Fruit fly (Drosophila melanogaster) whole organism, prepupa: Measurements from ENCODE around the gene CG14563.
A peak's percentile ranks its signal among the peaks of the same experiment; 100 is the strongest.

ENCODE experiments used
- Blimp-1 ChIP-seq: fragments of 200-800 bp; sonication (Bioruptor generic); optimal IDR thresholded peaks from 3 replicates; lab custom pipeline; 2017; ENCODE audit warnings: missing biosample characterization, missing genetic modification characterization, mild to moderate bottlenecking, moderate library complexity, missing genetic modification reagents
- CG10631 ChIP-seq: fragments of 200-800 bp; sonication (Bioruptor generic); optimal IDR thresholded peaks from 2 replicates; lab custom pipeline; 2016; ENCODE audit warnings: missing biosample characterization, missing genetic modification characterization
- CG10669 ChIP-seq: fragments of 200-800 bp; sonication (Bioruptor generic); optimal IDR thresholded peaks from 3 replicates; lab custom pipeline; 2018; ENCODE audit warnings: missing biosample characterization, mild to moderate bottlenecking, missing genetic modification characterization, moderate library complexity
- CG11294 ChIP-seq: fragments of 200-800 bp; sonication (Bioruptor generic); IDR thresholded peaks from 2 replicates; pipeline ENCODE4 v1.3.6; 2022; ENCODE audit warnings: missing biosample characterization, missing genetic modification characterization
- CG11762 ChIP-seq: fragments of 200-800 bp; sonication (Bioruptor generic); optimal IDR thresholded peaks from 3 replicates; lab custom pipeline; 2016; ENCODE audit warnings: missing biosample characterization, missing genetic modification characterization; ENCODE audit not compliant: insufficient read depth
- CG11902 ChIP-seq: fragments of 200-800 bp; sonication (Bioruptor generic); optimal IDR thresholded peaks from 3 replicates; lab custom pipeline; 2016; ENCODE audit warnings: missing biosample characterization, missing genetic modification characterization
- CG15336 ChIP-seq: fragments of 200-800 bp; sonication (Bioruptor generic); IDR thresholded peaks from 2 replicates; pipeline ENCODE4 v1.3.6; 2022; ENCODE audit warnings: missing biosample characterization, missing genetic modification characterization
- CG16779 ChIP-seq: fragments of 200-800 bp; sonication (Bioruptor generic); optimal IDR thresholded peaks from 3 replicates; lab custom pipeline; 2017; ENCODE audit warnings: missing biosample characterization, mild to moderate bottlenecking, missing genetic modification characterization
- CG32006 ChIP-seq: fragments of 200-800 bp; sonication (Bioruptor generic); optimal IDR thresholded peaks from 3 replicates; lab custom pipeline; 2017; ENCODE audit warnings: missing biosample characterization, mild to moderate bottlenecking, missing genetic modification characterization
- CG3919 ChIP-seq: fragments of 200-800 bp; sonication (Bioruptor generic); optimal IDR thresholded peaks from 3 replicates; lab custom pipeline; 2016; ENCODE audit warnings: missing biosample characterization, missing genetic modification characterization
- CG4318 ChIP-seq: fragments of 200-800 bp; sonication (Bioruptor generic); optimal IDR thresholded peaks from 3 replicates; lab custom pipeline; 2017; ENCODE audit warnings: missing biosample characterization, mild to moderate bottlenecking, missing genetic modification characterization
- CG6163 ChIP-seq: fragments of 200-800 bp; sonication (Bioruptor generic); IDR thresholded peaks from 3 replicates; pipeline ENCODE4 v1.3.6; 2022; ENCODE audit warnings: missing biosample characterization, missing genetic modification characterization
- CG6792 ChIP-seq: fragments of 200-800 bp; sonication (Bioruptor generic); optimal IDR thresholded peaks from 3 replicates; lab custom pipeline; 2016; ENCODE audit warnings: missing biosample characterization, missing genetic modification characterization
- CG6854 ChIP-seq: fragments of 200-800 bp; sonication (Bioruptor generic); optimal IDR thresholded peaks from 2 replicates; lab custom pipeline; 2017; ENCODE audit warnings: missing biosample characterization, mild to moderate bottlenecking, missing genetic modification characterization
- CG8119 ChIP-seq: fragments of 200-800 bp; sonication (Bioruptor generic); IDR thresholded peaks from 3 replicates; pipeline ENCODE4 v1.3.6; 2022; ENCODE audit warnings: missing biosample characterization, missing genetic modification characterization
- CG8319 ChIP-seq: fragments of 200-800 bp; sonication (Bioruptor generic); optimal IDR thresholded peaks from 3 replicates; lab custom pipeline; 2016; ENCODE audit warnings: missing biosample characterization, missing genetic modification characterization
- CG9139 ChIP-seq: fragments of 200-800 bp; sonication (Bioruptor generic); optimal IDR thresholded peaks from 3 replicates; lab custom pipeline; 2017; ENCODE audit warnings: missing biosample characterization, mild to moderate bottlenecking, missing genetic modification characterization
- Eip78C ChIP-seq: fragments of 200-800 bp; sonication (Bioruptor generic); peaks from one replicate; lab custom pipeline; 2016; ENCODE audit warnings: missing biosample characterization, missing genetic modification characterization
- Ets96B ChIP-seq: fragments of 200-800 bp; optimal IDR thresholded peaks from 2 replicates; lab custom pipeline; 2019; ENCODE audit warnings: missing biosample characterization, mild to moderate bottlenecking, missing genetic modification characterization, moderate library complexity
- Hr4 ChIP-seq: fragments of 200-800 bp; sonication (Bioruptor generic); optimal IDR thresholded peaks from 3 replicates; lab custom pipeline; 2016; ENCODE audit warnings: missing biosample characterization, missing genetic modification characterization
- OdsH ChIP-seq: fragments of 200-800 bp; sonication (Bioruptor generic); optimal IDR thresholded peaks from 3 replicates; lab custom pipeline; 2016; ENCODE audit warnings: missing biosample characterization, missing genetic modification characterization
- Smox ChIP-seq: fragments of 200-800 bp; sonication (Bioruptor generic); optimal IDR thresholded peaks from 3 replicates; lab custom pipeline; 2016; ENCODE audit warnings: missing biosample characterization, missing genetic modification characterization
- Sox102F ChIP-seq: fragments of 200-800 bp; sonication (Bioruptor generic); optimal IDR thresholded peaks from 2 replicates; lab custom pipeline; 2016; ENCODE audit warnings: missing biosample characterization, mild to moderate bottlenecking, missing genetic modification characterization
- Sox14 ChIP-seq: fragments of 200-800 bp; sonication (Bioruptor generic); optimal IDR thresholded peaks from 3 replicates; lab custom pipeline; 2016; ENCODE audit warnings: missing biosample characterization, missing genetic modification characterization
- Sox15 ChIP-seq: fragments of 200-800 bp; sonication (Bioruptor generic); optimal IDR thresholded peaks from 3 replicates; lab custom pipeline; 2016; ENCODE audit warnings: missing biosample characterization, missing genetic modification characterization
- achi ChIP-seq: fragments of 200-800 bp; sonication (Bioruptor generic); optimal IDR thresholded peaks from 3 replicates; lab custom pipeline; 2016; ENCODE audit warnings: missing biosample characterization, missing genetic modification characterization
- acj6 ChIP-seq: fragments of 200-800 bp; sonication (Bioruptor generic); optimal IDR thresholded peaks from 3 replicates; lab custom pipeline; 2016; ENCODE audit warnings: missing biosample characterization, missing genetic modification characterization
- cyc ChIP-seq: fragments of 200-800 bp; sonication (Bioruptor generic); optimal IDR thresholded peaks from 3 replicates; lab custom pipeline; 2016; ENCODE audit warnings: missing biosample characterization, missing genetic modification characterization
- dac ChIP-seq: fragments of 200-800 bp; sonication (Bioruptor generic); optimal IDR thresholded peaks from 2 replicates; lab custom pipeline; 2017; ENCODE audit warnings: missing biosample characterization, mild to moderate bottlenecking, missing genetic modification characterization
- dsx ChIP-seq: fragments of 200-800 bp; optimal IDR thresholded peaks from 3 replicates; lab custom pipeline; 2019; ENCODE audit warnings: missing biosample characterization, mild to moderate bottlenecking, missing genetic modification characterization, moderate library complexity; ENCODE audit not compliant: poor library complexity, severe bottlenecking
- eg ChIP-seq: fragments of 200-800 bp; sonication (Bioruptor generic); IDR thresholded peaks from 3 replicates; pipeline ENCODE4 v1.3.6; 2022; ENCODE audit warnings: missing biosample characterization, missing genetic modification characterization
- fd85E ChIP-seq: fragments of 200-800 bp; sonication (Bioruptor generic); optimal IDR thresholded peaks from 3 replicates; lab custom pipeline; 2016; ENCODE audit warnings: missing biosample characterization, missing genetic modification characterization
- fkh ChIP-seq: fragments of 200-800 bp; sonication (Bioruptor generic); optimal IDR thresholded peaks from 3 replicates; lab custom pipeline; 2017; ENCODE audit warnings: missing biosample characterization, mild to moderate bottlenecking, missing genetic modification characterization, moderate library complexity
- net ChIP-seq: fragments of 200-800 bp; sonication (Bioruptor generic); optimal IDR thresholded peaks from 3 replicates; lab custom pipeline; 2016; ENCODE audit warnings: missing biosample characterization, missing genetic modification characterization
- salr ChIP-seq, 2 experiments: fragments of 200-800 bp; sonication (Bioruptor generic); optimal IDR thresholded peaks; 3 replicates each; lab custom pipeline; 2016 to 2018; ENCODE audit warnings: missing biosample characterization in 2 of 2, missing genetic modification characterization in 2 of 2, mild to moderate bottlenecking in 1 of 2
- ss ChIP-seq, 2 experiments: fragments of 200-800 bp; sonication (Bioruptor generic); optimal IDR thresholded peaks; 2 replicates in 1 of 2; 3 replicates in 1 of 2; lab custom pipeline; 2017 to 2018; ENCODE audit warnings: mild to moderate bottlenecking in 2 of 2, missing biosample characterization in 2 of 2, missing genetic modification characterization in 2 of 2, moderate library complexity in 1 of 2
- svp ChIP-seq: fragments of 200-800 bp; sonication (Bioruptor generic); peaks from one replicate; lab custom pipeline; 2016; ENCODE audit warnings: missing biosample characterization, missing genetic modification characterization
- vri ChIP-seq: fragments of 200-800 bp; sonication (Bioruptor generic); optimal IDR thresholded peaks from 3 replicates; lab custom pipeline; 2016; ENCODE audit warnings: missing biosample characterization, mild to moderate bottlenecking, missing genetic modification characterization

Gene CG14563

dm6 chr3L:21859299-21860052 is 17.3 kb upstream of the CG14563 start (continued):
- TF ChIP-seq achi (GFP tag; lab: Kevin White, UChicago), result peak; percentile 17
- TF ChIP-seq Sox14 (GFP tag; lab: Kevin White, UChicago), result no peak
- peak; percentile 36 for TF ChIP-seq CG10631 (GFP tag; lab: Kevin White, UChicago)
- no peak for TF ChIP-seq Blimp-1 (GFP tag; lab: Kevin White, UChicago)
- TF ChIP-seq dsx (GFP tag; lab: Kevin White, UChicago), result peak; percentile 15
- TF ChIP-seq CG3919 (GFP tag; lab: Kevin White, UChicago), result no peak
- TF ChIP-seq ss (GFP tag; optimal IDR thresholded peaks at IDR 0.05; lab: Kevin White, UChicago), result peak in 1 of 2 experiments; percentile 4
- TF ChIP-seq Ets96B, result peak; percentile 23

- no peak for TF ChIP-seq CG4318 (GFP tag; lab: Kevin White, UChicago)
These were observed 6.1 kb upstream of the CG14563 start for dm6 chr3L:21848320-21848719.

- TF ChIP-seq fd85E (GFP tag; lab: Kevin White, UChicago) (no peak), CG15336 (GFP tag; lab: Robert Waterston, UW) (peak; percentile 49), CG11294 (GFP tag; lab: Robert Waterston, UW) (peak; percentile 45; the same call in 1 of the 2 replicates), Ets96B (peak; percentile 14), CG6163 (GFP tag; lab: Robert Waterston, UW) (0 out of 3 replicates have a peak, but pooled peaks have one; percentile 42), CG10631 (GFP tag; lab: Kevin White, UChicago) (no peak), eg (peak; percentile 80), CG8119 (GFP tag; lab: Robert Waterston, UW) (peak; percentile 58; the same call in 2 of the 3 replicates), CG32006 (peak; percentile 36), net (GFP tag; lab: Kevin White, UChicago) (no peak), CG16779 (tag; lab: Kevin White, UChicago) (no peak), CG11902 (GFP tag; lab: Kevin White, UChicago) (no peak), CG4318 (GFP tag; lab: Kevin White, UChicago) (peak; percentile 7), ss (GFP tag; optimal IDR thresholded peaks at IDR 0.05; lab: Kevin White, UChicago) (peak in 1 of 2 experiments; percentile 6), CG6792 (GFP tag; lab: Kevin White, UChicago) (no peak)
- TF ChIP-seq, all 60 proteins: peak for 9
These were observed 4.4 kb upstream of the CG14563 start for dm6 chr3L:21846591-21846990.

dm6 chr3L:21844488-21844887 is 2.3 kb upstream of the CG14563 start, which contains the start of gene mub:
Gene mub, plus strand, starts transcription at chr3L:21844788.
- TF ChIP-seq achi (GFP tag; lab: Kevin White, UChicago) (no peak), eg (peak; percentile 15; the same call in 1 of the 3 replicates), Eip78C (peak; percentile 11)

DNA sequence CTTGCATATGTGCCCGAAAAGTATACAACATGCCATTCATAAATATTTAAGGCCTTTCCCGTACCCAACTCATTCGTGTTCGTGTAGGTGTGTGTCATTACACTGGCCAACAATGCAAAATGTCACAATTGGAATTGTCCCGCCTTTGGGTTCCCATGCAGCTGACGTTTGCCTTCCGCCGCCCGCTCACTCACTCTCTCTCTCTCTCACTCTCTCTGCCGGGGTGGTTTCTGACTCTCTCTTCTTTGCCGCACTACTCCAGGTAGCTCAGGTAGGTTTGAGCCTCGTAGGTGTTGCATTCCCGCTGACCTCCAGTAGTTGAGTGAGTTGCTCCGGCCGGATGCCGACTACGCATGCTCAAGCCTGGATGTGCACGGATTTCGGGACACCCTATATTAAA is 1.1 kb upstream of the CG14563 start:
- TF ChIP-seq CG10669 (no peak), Eip78C (peak; percentile 33), Sox102F (GFP tag; lab: Kevin White, UChicago) (no peak), eg (peak; percentile 11; the same call in 1 of the 3 replicates), CG6163 (GFP tag; lab: Robert Waterston, UW) (0 out of 3 replicates have a peak, but pooled peaks have one; percentile 9)

DNA sequence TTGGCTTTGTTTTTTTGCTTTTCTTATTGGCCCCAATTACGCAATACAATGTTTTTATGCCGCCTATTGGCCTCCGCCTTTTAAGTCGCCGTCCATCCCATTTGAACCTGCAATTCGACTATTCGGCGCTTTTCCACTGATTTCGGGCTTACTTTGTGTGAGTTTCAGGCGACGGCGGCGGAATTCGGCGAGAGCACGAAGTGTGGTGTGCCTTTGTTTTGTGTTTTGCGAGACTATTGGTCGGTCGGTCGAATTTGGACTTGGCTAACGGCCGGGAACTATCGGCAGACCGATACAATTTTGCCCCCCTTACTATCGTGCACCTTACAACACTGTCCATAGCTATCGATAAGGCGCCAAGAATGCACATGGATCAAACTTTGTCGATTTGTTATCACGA is 1.1 kb downstream of the CG14563 start, which contains the start of gene P5CDh1:
Gene P5CDh1 (minus strand): TSS at position 278 of the 400 bp plus-strand sequence.
- TF ChIP-seq CG8319 (GFP tag; lab: Kevin White, UChicago) (no peak), fkh (peak; percentile 25), vri (GFP tag; lab: Kevin White, UChicago) (peak; percentile 85), CG6854 (GFP tag; lab: Kevin White, UChicago) (no peak), CG32006 (no peak), CG11902 (GFP tag; lab: Kevin White, UChicago) (no peak), dsx (GFP tag; lab: Kevin White, UChicago) (peak; percentile 74), CG9139 (no peak), CG11762 (GFP tag; lab: Kevin White, UChicago) (no peak), svp (no peak), cyc (GFP tag; lab: Kevin White, UChicago) (peak; percentile 25), acj6 (GFP tag; lab: Kevin White, UChicago) (no peak), Hr4 (GFP tag; lab: Kevin White, UChicago) (no peak), Sox15 (GFP tag; lab: Kevin White, UChicago) (no peak), CG3919 (GFP tag; lab: Kevin White, UChicago) (peak; percentile 10), CG6163 (GFP tag; lab: Robert Waterston, UW) (peak; percentile 47; the same call in 1 of the 3 replicates), eg (peak; percentile 66; the same call in 2 of the 3 replicates), dac (GFP tag; lab: Kevin White, UChicago) (no peak), CG15336 (GFP tag; lab: Robert Waterston, UW) (no peak), Smox (no peak), salr (GFP tag; optimal IDR thresholded peaks at IDR 0.05; lab: Kevin White, UChicago) (no peak), OdsH (GFP tag; lab: Kevin White, UChicago) (no peak)
